Worm (Caenorhabditis elegans) whole organism, L2 larva: ENCODE data around the gene str-123.
A peak's percentile ranks its signal among the peaks of the same experiment; 100 is the strongest.

Experiments
- aly-2 ChIP-seq: fragments of 150-350 bp; optimal IDR thresholded peaks from 2 replicates; lab custom pipeline; 2014; ENCODE audit warnings: missing biosample characterization, missing genetic modification characterization
- blmp-1 ChIP-seq: sonication (generic microtip); optimal IDR thresholded peaks from 2 replicates; lab custom pipeline; 2017; ENCODE audit warnings: missing genetic modification characterization, mild to moderate bottlenecking, missing compliant biosample characterization, antibody characterized with exemption, moderate library complexity; ENCODE audit not compliant: insufficient read depth
- elt-3 ChIP-seq: sonication (generic microtip); optimal IDR thresholded peaks from 2 replicates; lab custom pipeline; 2017; ENCODE audit warnings: missing biosample characterization, missing genetic modification characterization
- lin-13 ChIP-seq: fragments of 150-350 bp; optimal IDR thresholded peaks from 2 replicates; lab custom pipeline; 2014; ENCODE audit warnings: missing biosample characterization, missing genetic modification reagents, missing genetic modification characterization
- lin-39 ChIP-seq: fragments of 150-350 bp; optimal IDR thresholded peaks from 2 replicates; lab custom pipeline; 2014; ENCODE audit warnings: missing biosample characterization, missing genetic modification reagents, missing genetic modification characterization
- mdl-1 ChIP-seq, 2 experiments: fragments of 150-350 bp in 1 of 2; sonication (generic microtip) in 1 of 2; optimal IDR thresholded peaks; 2 replicates each; lab custom pipeline; 2017; ENCODE audit warnings: missing biosample characterization in 2 of 2, missing genetic modification characterization in 2 of 2
- nhr-10 ChIP-seq: sonication (generic microtip); optimal IDR thresholded peaks from 2 replicates; lab custom pipeline; 2017; ENCODE audit warnings: missing biosample characterization, missing genetic modification characterization
- nhr-21 ChIP-seq: fragments of 150-350 bp; optimal IDR thresholded peaks from 2 replicates; lab custom pipeline; 2014; ENCODE audit warnings: missing biosample characterization, missing genetic modification characterization
- nhr-77 ChIP-seq: fragments of 150-350 bp; optimal IDR thresholded peaks from 2 replicates; lab custom pipeline; 2014; ENCODE audit warnings: missing biosample characterization, missing genetic modification characterization

DNA sequence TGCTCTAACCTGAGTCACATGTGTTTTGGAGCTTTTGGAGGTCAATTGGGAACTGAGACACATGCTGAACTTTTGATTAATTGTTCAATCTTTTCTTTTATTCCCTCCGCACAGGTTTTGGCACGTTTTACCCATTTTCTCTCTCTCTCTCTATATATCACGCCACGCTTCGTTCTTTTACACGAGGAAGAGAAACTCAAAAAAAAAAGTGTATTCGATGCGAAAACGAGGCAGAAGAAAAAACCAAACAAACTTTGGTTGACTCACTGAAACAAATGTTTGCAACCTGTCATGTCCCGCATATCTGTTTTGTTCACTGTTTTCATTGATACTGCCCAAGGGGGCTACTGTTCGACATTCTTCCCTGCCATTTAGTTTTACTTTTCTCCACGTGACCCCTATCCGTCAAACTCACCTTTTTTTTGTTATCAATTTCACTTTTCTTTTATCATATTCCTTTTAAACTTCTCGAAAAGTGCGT, 28.8 kb upstream of the str-123 start:
- TF ChIP-seq elt-3 (tag; lab: Kevin White, UChicago) (no peak), nhr-77 (tag; lab: Kevin White, UChicago) (no peak), blmp-1 (tag; lab: Kevin White, UChicago) (peak; percentile 80), nhr-21 (no peak), mdl-1 (tag; optimal IDR thresholded peaks at IDR 0.05; lab: Kevin White, UChicago) (peak in 1 of 2 experiments; percentile 40), nhr-10 (tag; lab: Kevin White, UChicago) (no peak), lin-13 (GFP tag; lab: Kevin White, UChicago) (no peak), aly-2 (no peak), lin-39 (no peak)
